Fruit fly (Drosophila melanogaster) whole organism, adult: Measurements from ENCODE around the gene CG7824.
A peak's percentile ranks its signal among the peaks of the same experiment; 100 is the strongest.

ENCODE experiments used
- CG11617 ChIP-seq: fragments of 200-800 bp; sonication (Bioruptor generic); optimal IDR thresholded peaks from 2 replicates; lab custom pipeline; 2017; ENCODE audit warnings: mild to moderate bottlenecking, missing biosample characterization, missing genetic modification reagents, missing genetic modification characterization
- CG12768 ChIP-seq: fragments of 200-800 bp; sonication (Bioruptor generic); optimal IDR thresholded peaks from 2 replicates; lab custom pipeline; 2017; ENCODE audit warnings: missing biosample characterization, missing genetic modification characterization, mild to moderate bottlenecking, moderate library complexity, missing genetic modification reagents
- CG14711 ChIP-seq: fragments of 200-800 bp; sonication (Bioruptor generic); optimal IDR thresholded peaks from 2 replicates; lab custom pipeline; 2018; ENCODE audit warnings: missing biosample characterization, mild to moderate bottlenecking, missing genetic modification characterization, moderate library complexity
- CG1620 ChIP-seq: fragments of 200-800 bp; sonication (Bioruptor generic); optimal IDR thresholded peaks from 2 replicates; lab custom pipeline; 2016; ENCODE audit warnings: missing biosample characterization, missing genetic modification characterization
- CG33017 ChIP-seq: fragments of 200-800 bp; sonication (Bioruptor generic); optimal IDR thresholded peaks from 2 replicates; lab custom pipeline; 2018; ENCODE audit warnings: missing biosample characterization, mild to moderate bottlenecking, missing genetic modification characterization, moderate library complexity
- CG5204 ChIP-seq: fragments of 200-800 bp; sonication (Bioruptor generic); optimal IDR thresholded peaks from 2 replicates; lab custom pipeline; 2016; ENCODE audit warnings: missing biosample characterization, missing genetic modification characterization
- CG7045 ChIP-seq: fragments of 200-800 bp; sonication (Bioruptor generic); optimal IDR thresholded peaks from 2 replicates; lab custom pipeline; 2017; ENCODE audit warnings: missing biosample characterization, mild to moderate bottlenecking, missing genetic modification characterization
- CG7101 ChIP-seq: fragments of 200-800 bp; sonication (Bioruptor generic); optimal IDR thresholded peaks from 2 replicates; lab custom pipeline; 2018; ENCODE audit warnings: missing biosample characterization, mild to moderate bottlenecking, missing genetic modification characterization, moderate library complexity
- Clk ChIP-seq: fragments of 200-800 bp; sonication (Bioruptor generic); optimal IDR thresholded peaks from 2 replicates; lab custom pipeline; 2017; ENCODE audit warnings: missing biosample characterization, missing genetic modification characterization
- Crg-1 ChIP-seq: fragments of 200-800 bp; sonication (Bioruptor generic); optimal IDR thresholded peaks from 2 replicates; lab custom pipeline; 2016; ENCODE audit warnings: missing biosample characterization, missing genetic modification characterization
- Hr96 ChIP-seq: fragments of 200-800 bp; sonication (Bioruptor generic); optimal IDR thresholded peaks from 2 replicates; lab custom pipeline; 2016; ENCODE audit warnings: missing biosample characterization, missing genetic modification characterization
- Mnt ChIP-seq: fragments of 200-800 bp; sonication (Bioruptor generic); optimal IDR thresholded peaks from 2 replicates; lab custom pipeline; 2016; ENCODE audit warnings: missing biosample characterization, mild to moderate bottlenecking, missing genetic modification characterization
- bab1 ChIP-seq: fragments of 200-800 bp; sonication (Bioruptor generic); optimal IDR thresholded peaks from 3 replicates; lab custom pipeline; 2019; ENCODE audit warnings: missing biosample characterization, mild to moderate bottlenecking, missing genetic modification characterization, moderate library complexity
- cic ChIP-seq: fragments of 200-800 bp; sonication (Bioruptor generic); optimal IDR thresholded peaks from 2 replicates; lab custom pipeline; 2017; ENCODE audit warnings: missing biosample characterization, mild to moderate bottlenecking, missing genetic modification characterization, moderate library complexity
- cnc ChIP-seq, 2 experiments: fragments of >200 bp; optimal IDR thresholded peaks; 2 replicates each; lab custom pipeline; 2017
- kay ChIP-seq: fragments of 200-800 bp; sonication (Bioruptor generic); peaks from one replicate; lab custom pipeline; 2016; ENCODE audit warnings: missing biosample characterization, missing genetic modification characterization, borderline replicate concordance
- ovo ChIP-seq: fragments of 200-800 bp; sonication (Bioruptor generic); optimal IDR thresholded peaks from 2 replicates; lab custom pipeline; 2016; ENCODE audit warnings: missing biosample characterization, missing genetic modification characterization
- pad ChIP-seq: fragments of 200-800 bp; sonication (Bioruptor generic); optimal IDR thresholded peaks from 3 replicates; lab custom pipeline; 2017; ENCODE audit warnings: missing biosample characterization, missing genetic modification characterization, mild to moderate bottlenecking, moderate library complexity, missing genetic modification reagents
- tj ChIP-seq: fragments of 200-800 bp; sonication (Bioruptor generic); optimal IDR thresholded peaks from 3 replicates; lab custom pipeline; 2017; ENCODE audit warnings: missing biosample characterization, mild to moderate bottlenecking, missing genetic modification characterization, moderate library complexity
- toe ChIP-seq: fragments of 200-800 bp; sonication (Bioruptor generic); optimal IDR thresholded peaks from 2 replicates; lab custom pipeline; 2016; ENCODE audit warnings: missing biosample characterization, missing genetic modification characterization

The CG7824 gene

dm6 chr3R:29858806-29859205 lies at the start of gene CG7824:
Gene CG7824 (minus strand): TSS chr3R:29858936.
- peak; percentile 49 for TF ChIP-seq Mnt (GFP tag; lab: Kevin White, UChicago)
- no peak for TF ChIP-seq cic (GFP tag; lab: Kevin White, UChicago)

dm6 chr3R:29907601-29908175 lies 49.0 kb upstream of the CG7824 start, which contains the start of gene CG31036:
Gene CG31036 (plus strand): TSS chr3R:29908107.
- TF ChIP-seq cnc (optimal IDR thresholded peaks at IDR 0.05; lab: Kevin White, UChicago) (no peak), Mnt (GFP tag; lab: Kevin White, UChicago) (no peak), tj (GFP tag; lab: Kevin White, UChicago) (no peak), CG7045 (no peak), toe (GFP tag; lab: Kevin White, UChicago) (no peak), CG14711 (tag; lab: Kevin White, UChicago) (no peak), Hr96 (no peak), ovo (GFP tag; lab: Kevin White, UChicago) (no peak), pad (GFP tag; lab: Kevin White, UChicago) (no peak), CG11617 (GFP tag; lab: Kevin White, UChicago) (no peak)

dm6 chr3R:29905164-29905563 lies 46.4 kb upstream of the CG7824 start, which contains the start of gene CG15515:
Gene CG15515 (plus strand): TSS chr3R:29905464.
- TF ChIP-seq toe (GFP tag; lab: Kevin White, UChicago) (no peak), Mnt (GFP tag; lab: Kevin White, UChicago) (no peak), CG5204 (GFP tag; lab: Kevin White, UChicago) (no peak), Crg-1 (GFP tag; lab: Kevin White, UChicago) (no peak), CG7101 (tag; lab: Kevin White, UChicago) (no peak), CG33017 (no peak), CG12768 (GFP tag; lab: Kevin White, UChicago) (no peak), bab1 (no peak), cnc (optimal IDR thresholded peaks at IDR 0.05; lab: Kevin White, UChicago) (no peak), tj (GFP tag; lab: Kevin White, UChicago) (no peak), pad (GFP tag; lab: Kevin White, UChicago) (no peak), CG11617 (GFP tag; lab: Kevin White, UChicago) (no peak), CG14711 (tag; lab: Kevin White, UChicago) (no peak)

dm6 chr3R:29903775-29904356 lies 45.1 kb upstream of the CG7824 start, which contains the start of gene CG15517:
Gene CG15517 (minus strand): TSS chr3R:29903825.
- TF ChIP-seq cic (GFP tag; lab: Kevin White, UChicago) (no peak), bab1 (peak; percentile 30)

- TF ChIP-seq CG12768 (GFP tag; lab: Kevin White, UChicago): no peak
- no peak for TF ChIP-seq cic (GFP tag; lab: Kevin White, UChicago)
- no peak for TF ChIP-seq toe (GFP tag; lab: Kevin White, UChicago)
- TF ChIP-seq CG14711 (tag; lab: Kevin White, UChicago): no peak
- TF ChIP-seq pad (GFP tag; lab: Kevin White, UChicago): no peak
- no peak for TF ChIP-seq tj (GFP tag; lab: Kevin White, UChicago)
- TF ChIP-seq cnc (optimal IDR thresholded peaks at IDR 0.05; lab: Kevin White, UChicago): no peak
- TF ChIP-seq CG33017: no peak
- TF ChIP-seq Clk (GFP tag; lab: Kevin White, UChicago): no peak
- no peak for TF ChIP-seq CG1620 (GFP tag; lab: Kevin White, UChicago)
- TF ChIP-seq CG11617 (GFP tag; lab: Kevin White, UChicago): no peak
Observed at dm6 chr3R:29899635-29900034, 40.9 kb upstream of the CG7824 start.

- TF ChIP-seq tj (GFP tag; lab: Kevin White, UChicago): no peak
- no peak for TF ChIP-seq cic (GFP tag; lab: Kevin White, UChicago)
- no peak for TF ChIP-seq kay (GFP tag; lab: Kevin White, UChicago)
- no peak for TF ChIP-seq Mnt (GFP tag; lab: Kevin White, UChicago)
- no peak for TF ChIP-seq CG14711 (tag; lab: Kevin White, UChicago)
- TF ChIP-seq CG11617 (GFP tag; lab: Kevin White, UChicago): no peak
- no peak for TF ChIP-seq toe (GFP tag; lab: Kevin White, UChicago)
- TF ChIP-seq CG33017: no peak
- no peak for TF ChIP-seq pad (GFP tag; lab: Kevin White, UChicago)
- no peak for TF ChIP-seq cnc (optimal IDR thresholded peaks at IDR 0.05; lab: Kevin White, UChicago)
- no peak for TF ChIP-seq CG5204 (GFP tag; lab: Kevin White, UChicago)
- TF ChIP-seq bab1: no peak
- TF ChIP-seq CG1620 (GFP tag; lab: Kevin White, UChicago): no peak
- no peak for TF ChIP-seq Clk (GFP tag; lab: Kevin White, UChicago)
- TF ChIP-seq CG7045: no peak
- TF ChIP-seq Hr96: no peak
- no peak for TF ChIP-seq Crg-1 (GFP tag; lab: Kevin White, UChicago)
- no peak for TF ChIP-seq ovo (GFP tag; lab: Kevin White, UChicago)
Observed at dm6 chr3R:29898588-29898987, 39.9 kb upstream of the CG7824 start.
